Fruit fly (Drosophila melanogaster) whole organism: ENCODE measurements around the gene RpS9.

Experiments
- CG8478 ChIP-seq: fragments of >200 bp; optimal IDR thresholded peaks from 2 replicates; lab custom pipeline; 2018; ENCODE audit warnings: inconsistent platforms
- psq ChIP-seq: fragments of >200 bp; optimal IDR thresholded peaks from 2 replicates; lab custom pipeline; 2017

DNA sequence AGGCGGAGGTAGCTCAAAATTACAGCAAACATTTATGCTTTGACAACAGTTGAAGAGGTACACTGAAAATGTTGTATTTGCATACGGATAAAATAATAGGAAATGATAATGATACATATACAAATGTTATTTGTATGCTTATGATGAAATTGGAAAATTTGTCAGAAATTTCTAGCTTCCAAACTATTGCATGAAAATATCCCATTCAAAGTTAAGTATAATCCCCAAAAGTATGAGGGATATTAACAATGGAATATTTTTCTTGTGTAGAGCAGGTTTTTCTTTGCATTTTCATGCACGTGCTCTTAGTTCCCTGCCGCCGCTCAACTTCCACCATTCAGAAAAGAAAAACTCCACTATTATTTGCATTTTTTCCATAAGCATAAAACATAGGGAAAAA, 43.7 kb upstream of the RpS9 start:
- no peak for TF ChIP-seq psq (lab: Kevin White, UChicago)
- TF ChIP-seq CG8478: no peak
